Fruit fly (Drosophila melanogaster) whole organism, prepupa: ENCODE data around the gene CG43618.
A peak's percentile ranks its signal among the peaks of the same experiment; 100 is the strongest.
"Not testable (repeated sequence)": the region's sequence is repeated elsewhere in the genome, so short reads cannot be mapped to it uniquely, and the experiment has no call there.

ENCODE experiments used
- Blimp-1 ChIP-seq: fragments of 200-800 bp; sonication (Bioruptor generic); optimal IDR thresholded peaks from 3 replicates; lab custom pipeline; 2017; ENCODE audit warnings: missing biosample characterization, missing genetic modification characterization, mild to moderate bottlenecking, moderate library complexity, missing genetic modification reagents
- CG10631 ChIP-seq: fragments of 200-800 bp; sonication (Bioruptor generic); optimal IDR thresholded peaks from 2 replicates; lab custom pipeline; 2016; ENCODE audit warnings: missing biosample characterization, missing genetic modification characterization
- CG11762 ChIP-seq: fragments of 200-800 bp; sonication (Bioruptor generic); optimal IDR thresholded peaks from 3 replicates; lab custom pipeline; 2016; ENCODE audit warnings: missing biosample characterization, missing genetic modification characterization; ENCODE audit not compliant: insufficient read depth
- CG11902 ChIP-seq: fragments of 200-800 bp; sonication (Bioruptor generic); optimal IDR thresholded peaks from 3 replicates; lab custom pipeline; 2016; ENCODE audit warnings: missing biosample characterization, missing genetic modification characterization
- CG15336 ChIP-seq: fragments of 200-800 bp; sonication (Bioruptor generic); IDR thresholded peaks from 2 replicates; pipeline ENCODE4 v1.3.6; 2022; ENCODE audit warnings: missing biosample characterization, missing genetic modification characterization
- CG3032 ChIP-seq: fragments of 200-800 bp; optimal IDR thresholded peaks from 2 replicates; lab custom pipeline; 2019; ENCODE audit warnings: missing biosample characterization, mild to moderate bottlenecking, missing genetic modification characterization, moderate library complexity
- CG31627 ChIP-seq: fragments of 200-800 bp; sonication (Bioruptor generic); optimal IDR thresholded peaks from 3 replicates; lab custom pipeline; 2016; ENCODE audit warnings: missing biosample characterization, missing genetic modification characterization
- CG32006 ChIP-seq: fragments of 200-800 bp; sonication (Bioruptor generic); optimal IDR thresholded peaks from 3 replicates; lab custom pipeline; 2017; ENCODE audit warnings: missing biosample characterization, mild to moderate bottlenecking, missing genetic modification characterization
- CG34406 ChIP-seq: fragments of 200-800 bp; sonication (Bioruptor generic); optimal IDR thresholded peaks from 3 replicates; lab custom pipeline; 2016; ENCODE audit warnings: missing biosample characterization, missing genetic modification characterization
- CG6163 ChIP-seq: fragments of 200-800 bp; sonication (Bioruptor generic); IDR thresholded peaks from 3 replicates; pipeline ENCODE4 v1.3.6; 2022; ENCODE audit warnings: missing biosample characterization, missing genetic modification characterization
- CG6276 ChIP-seq: fragments of 200-800 bp; sonication (Bioruptor generic); optimal IDR thresholded peaks from 2 replicates; lab custom pipeline; 2017; ENCODE audit warnings: missing biosample characterization, mild to moderate bottlenecking, missing genetic modification characterization
- CG6792 ChIP-seq: fragments of 200-800 bp; sonication (Bioruptor generic); optimal IDR thresholded peaks from 3 replicates; lab custom pipeline; 2016; ENCODE audit warnings: missing biosample characterization, missing genetic modification characterization
- CG8119 ChIP-seq: fragments of 200-800 bp; sonication (Bioruptor generic); IDR thresholded peaks from 3 replicates; pipeline ENCODE4 v1.3.6; 2022; ENCODE audit warnings: missing biosample characterization, missing genetic modification characterization
- CG8319 ChIP-seq: fragments of 200-800 bp; sonication (Bioruptor generic); optimal IDR thresholded peaks from 3 replicates; lab custom pipeline; 2016; ENCODE audit warnings: missing biosample characterization, missing genetic modification characterization
- CG9139 ChIP-seq: fragments of 200-800 bp; sonication (Bioruptor generic); optimal IDR thresholded peaks from 3 replicates; lab custom pipeline; 2017; ENCODE audit warnings: missing biosample characterization, mild to moderate bottlenecking, missing genetic modification characterization
- Eip75B ChIP-seq: fragments of 200-800 bp; sonication (Bioruptor generic); optimal IDR thresholded peaks from 3 replicates; lab custom pipeline; 2016; ENCODE audit warnings: missing biosample characterization, missing genetic modification characterization
- Eip78C ChIP-seq: fragments of 200-800 bp; sonication (Bioruptor generic); peaks from one replicate; lab custom pipeline; 2016; ENCODE audit warnings: missing biosample characterization, missing genetic modification characterization
- Eip93F ChIP-seq: fragments of 200-800 bp; sonication (Bioruptor generic); optimal IDR thresholded peaks from 2 replicates; lab custom pipeline; 2016; ENCODE audit warnings: missing biosample characterization, mild to moderate bottlenecking, missing genetic modification characterization
- Ets21C ChIP-seq: fragments of 200-800 bp; sonication (Bioruptor generic); optimal IDR thresholded peaks from 3 replicates; lab custom pipeline; 2016; ENCODE audit warnings: missing biosample characterization, missing genetic modification characterization
- Ets96B ChIP-seq: fragments of 200-800 bp; optimal IDR thresholded peaks from 2 replicates; lab custom pipeline; 2019; ENCODE audit warnings: missing biosample characterization, mild to moderate bottlenecking, missing genetic modification characterization, moderate library complexity
- Gug ChIP-seq: fragments of 200-800 bp; sonication (Bioruptor generic); IDR thresholded peaks from 2 replicates; pipeline ENCODE4 v1.3.6; 2022; ENCODE audit warnings: missing biosample characterization, missing genetic modification characterization
- Hr38 ChIP-seq: sonication (Bioruptor generic); optimal IDR thresholded peaks from 2 replicates; lab custom pipeline; 2016; ENCODE audit warnings: missing biosample characterization, missing genetic modification characterization
- Hr4 ChIP-seq: fragments of 200-800 bp; sonication (Bioruptor generic); optimal IDR thresholded peaks from 3 replicates; lab custom pipeline; 2016; ENCODE audit warnings: missing biosample characterization, missing genetic modification characterization
- Met ChIP-seq: fragments of 200-800 bp; sonication (Bioruptor generic); optimal IDR thresholded peaks from 3 replicates; lab custom pipeline; 2016; ENCODE audit warnings: missing biosample characterization, missing genetic modification characterization
- OdsH ChIP-seq: fragments of 200-800 bp; sonication (Bioruptor generic); optimal IDR thresholded peaks from 3 replicates; lab custom pipeline; 2016; ENCODE audit warnings: missing biosample characterization, missing genetic modification characterization
- Smox ChIP-seq: fragments of 200-800 bp; sonication (Bioruptor generic); optimal IDR thresholded peaks from 3 replicates; lab custom pipeline; 2016; ENCODE audit warnings: missing biosample characterization, missing genetic modification characterization
- Sox102F ChIP-seq: fragments of 200-800 bp; sonication (Bioruptor generic); optimal IDR thresholded peaks from 2 replicates; lab custom pipeline; 2016; ENCODE audit warnings: missing biosample characterization, mild to moderate bottlenecking, missing genetic modification characterization
- Sox15 ChIP-seq: fragments of 200-800 bp; sonication (Bioruptor generic); optimal IDR thresholded peaks from 3 replicates; lab custom pipeline; 2016; ENCODE audit warnings: missing biosample characterization, missing genetic modification characterization
- achi ChIP-seq: fragments of 200-800 bp; sonication (Bioruptor generic); optimal IDR thresholded peaks from 3 replicates; lab custom pipeline; 2016; ENCODE audit warnings: missing biosample characterization, missing genetic modification characterization
- cyc ChIP-seq: fragments of 200-800 bp; sonication (Bioruptor generic); optimal IDR thresholded peaks from 3 replicates; lab custom pipeline; 2016; ENCODE audit warnings: missing biosample characterization, missing genetic modification characterization
- dac ChIP-seq: fragments of 200-800 bp; sonication (Bioruptor generic); optimal IDR thresholded peaks from 2 replicates; lab custom pipeline; 2017; ENCODE audit warnings: missing biosample characterization, mild to moderate bottlenecking, missing genetic modification characterization
- eg ChIP-seq: fragments of 200-800 bp; sonication (Bioruptor generic); IDR thresholded peaks from 3 replicates; pipeline ENCODE4 v1.3.6; 2022; ENCODE audit warnings: missing biosample characterization, missing genetic modification characterization
- fd59A ChIP-seq: fragments of 200-800 bp; sonication (Bioruptor generic); optimal IDR thresholded peaks from 2 replicates; lab custom pipeline; 2017; ENCODE audit warnings: missing biosample characterization, mild to moderate bottlenecking, missing genetic modification characterization, missing genetic modification reagents
- fkh ChIP-seq: fragments of 200-800 bp; sonication (Bioruptor generic); optimal IDR thresholded peaks from 3 replicates; lab custom pipeline; 2017; ENCODE audit warnings: missing biosample characterization, mild to moderate bottlenecking, missing genetic modification characterization, moderate library complexity
- lz ChIP-seq: fragments of 200-800 bp; sonication (Bioruptor generic); optimal IDR thresholded peaks from 3 replicates; lab custom pipeline; 2016; ENCODE audit warnings: missing biosample characterization, missing genetic modification characterization
- net ChIP-seq: fragments of 200-800 bp; sonication (Bioruptor generic); optimal IDR thresholded peaks from 3 replicates; lab custom pipeline; 2016; ENCODE audit warnings: missing biosample characterization, missing genetic modification characterization
- pdm3 ChIP-seq: fragments of 200-800 bp; sonication (Bioruptor generic); optimal IDR thresholded peaks from 3 replicates; lab custom pipeline; 2016; ENCODE audit warnings: missing biosample characterization, missing genetic modification characterization
- salr ChIP-seq, 2 experiments: fragments of 200-800 bp; sonication (Bioruptor generic); optimal IDR thresholded peaks; 3 replicates each; lab custom pipeline; 2016 to 2018; ENCODE audit warnings: missing biosample characterization in 2 of 2, missing genetic modification characterization in 2 of 2, mild to moderate bottlenecking in 1 of 2
- spab ChIP-seq: fragments of 200-800 bp; sonication (Bioruptor generic); optimal IDR thresholded peaks from 2 replicates; lab custom pipeline; 2017; ENCODE audit warnings: missing biosample characterization, mild to moderate bottlenecking, missing genetic modification characterization, missing genetic modification reagents
- ss ChIP-seq, 2 experiments: fragments of 200-800 bp; sonication (Bioruptor generic); optimal IDR thresholded peaks; 2 replicates in 1 of 2; 3 replicates in 1 of 2; lab custom pipeline; 2017 to 2018; ENCODE audit warnings: mild to moderate bottlenecking in 2 of 2, missing biosample characterization in 2 of 2, missing genetic modification characterization in 2 of 2, moderate library complexity in 1 of 2
- svp ChIP-seq: fragments of 200-800 bp; sonication (Bioruptor generic); peaks from one replicate; lab custom pipeline; 2016; ENCODE audit warnings: missing biosample characterization, missing genetic modification characterization
- topi ChIP-seq: fragments of 200-800 bp; sonication (Bioruptor generic); optimal IDR thresholded peaks from 3 replicates; lab custom pipeline; 2016; ENCODE audit warnings: missing biosample characterization, missing genetic modification characterization
- vri ChIP-seq: fragments of 200-800 bp; sonication (Bioruptor generic); optimal IDR thresholded peaks from 3 replicates; lab custom pipeline; 2016; ENCODE audit warnings: missing biosample characterization, mild to moderate bottlenecking, missing genetic modification characterization

CG43618 gene

dm6 chr3R:8040843-8041242 is 8.1 kb upstream of the CG43618 start, which contains the start of gene CG43060 (continued):
- TF ChIP-seq CG6276 (GFP tag; lab: Kevin White, UChicago) (peak; percentile 4), CG6163 (GFP tag; lab: Robert Waterston, UW) (peak; percentile 25; the same call in 1 of the 3 replicates), fkh (GFP tag; lab: Kevin White, UChicago) (no peak), spab (peak; percentile 0), CG8319 (GFP tag; lab: Kevin White, UChicago) (no peak), achi (GFP tag; lab: Kevin White, UChicago) (no peak), CG10631 (GFP tag; lab: Kevin White, UChicago) (no peak), Smox (GFP tag; lab: Kevin White, UChicago) (peak; percentile 41), CG32006 (GFP tag; lab: Kevin White, UChicago) (peak; percentile 37), CG11762 (GFP tag; lab: Kevin White, UChicago) (no peak), fd59A (GFP tag; lab: Kevin White, UChicago) (no peak), Ets96B (peak; percentile 30), CG9139 (GFP tag; lab: Kevin White, UChicago) (no peak), vri (GFP tag; lab: Kevin White, UChicago) (no peak), topi (GFP tag; lab: Kevin White, UChicago) (no peak), OdsH (GFP tag; lab: Kevin White, UChicago) (peak; percentile 10), Met (GFP tag; lab: Kevin White, UChicago) (peak; percentile 5), Sox102F (GFP tag; lab: Kevin White, UChicago) (peak; percentile 52), Gug (GFP tag; lab: Robert Waterston, UW) (0 out of 2 replicates have a peak, but pooled peaks have one; percentile 18), Eip78C (GFP tag; lab: Kevin White, UChicago) (peak; percentile 87), Hr38 (no peak), Blimp-1 (no peak), dac (GFP tag; lab: Kevin White, UChicago) (no peak), cyc (GFP tag; lab: Kevin White, UChicago) (no peak), Eip93F (GFP tag; lab: Kevin White, UChicago) (no peak), Sox15 (GFP tag; lab: Kevin White, UChicago) (no peak), CG31627 (GFP tag; lab: Kevin White, UChicago) (peak; percentile 29), net (GFP tag; lab: Kevin White, UChicago) (no peak), CG6792 (GFP tag; lab: Kevin White, UChicago) (no peak), CG34406 (no peak), Eip75B (peak; percentile 10), salr (GFP tag; optimal IDR thresholded peaks at IDR 0.05; lab: Kevin White, UChicago) (no peak), CG15336 (no peak), CG11902 (GFP tag; lab: Kevin White, UChicago) (no peak)

dm6 chr3R:8049373-8049772 is 406 bp downstream of the CG43618 start, which contains the start of gene CG43061:
TSS of gene CG43061 (plus strand) at chr3R:8049673.
- not testable (repeated sequence) for TF ChIP-seq OdsH (GFP tag; lab: Kevin White, UChicago); Sox102F (GFP tag; lab: Kevin White, UChicago); pdm3

dm6 chr3R:8058984-8059383 is 10.0 kb downstream of the CG43618 start, which contains the start of gene mAChR-B:
TSS of gene mAChR-B (plus strand) at chr3R:8059284.
- TF ChIP-seq topi (GFP tag; lab: Kevin White, UChicago), result no peak
- TF ChIP-seq CG6163 (GFP tag; lab: Robert Waterston, UW), result 0 out of 3 replicates have a peak, but pooled peaks have one; percentile 9

dm6 chr3R:8072635-8073034 is 23.7 kb downstream of the CG43618 start:
- TF ChIP-seq CG10631 (GFP tag; lab: Kevin White, UChicago) (peak; percentile 5), Hr4 (GFP tag; lab: Kevin White, UChicago) (peak; percentile 17), Eip78C (GFP tag; lab: Kevin White, UChicago) (peak; percentile 76), svp (GFP tag; lab: Kevin White, UChicago) (peak; percentile 58), CG9139 (GFP tag; lab: Kevin White, UChicago) (no peak), eg (GFP tag; lab: Robert Waterston, UW) (no peak), OdsH (GFP tag; lab: Kevin White, UChicago) (peak; percentile 24), Eip75B (no peak), Ets21C (GFP tag; lab: Kevin White, UChicago) (no peak), achi (GFP tag; lab: Kevin White, UChicago) (peak; percentile 32), cyc (GFP tag; lab: Kevin White, UChicago) (no peak), lz (GFP tag; lab: Kevin White, UChicago) (no peak), CG8119 (no peak), CG32006 (GFP tag; lab: Kevin White, UChicago) (peak; percentile 43), CG15336 (peak; percentile 34; the same call in 1 of the 2 replicates), ss (GFP tag; optimal IDR thresholded peaks at IDR 0.05; lab: Kevin White, UChicago) (peak in 1 of 2 experiments; percentile 4), CG6163 (GFP tag; lab: Robert Waterston, UW) (no peak), CG3032 (tag; lab: Kevin White, UChicago) (peak; percentile 31), CG6792 (GFP tag; lab: Kevin White, UChicago) (no peak), CG31627 (GFP tag; lab: Kevin White, UChicago) (peak; percentile 14), pdm3 (peak; percentile 28), Ets96B (peak; percentile 33), topi (GFP tag; lab: Kevin White, UChicago) (peak; percentile 3)
